Worm (Caenorhabditis elegans) whole organism, early embryonic: Measurements from ENCODE around the gene T27E7.5.

ENCODE experiments used
- B0310.2 ChIP-seq: sonication (generic microtip); optimal IDR thresholded peaks from 2 replicates; lab custom pipeline; 2016; ENCODE audit warnings: mild to moderate bottlenecking, missing genetic modification characterization, missing compliant biosample characterization
- F13C5.2 ChIP-seq: sonication (generic microtip); optimal IDR thresholded peaks from 2 replicates; lab custom pipeline; 2017; ENCODE audit warnings: mild to moderate bottlenecking, missing genetic modification characterization, inconsistent platforms, missing compliant biosample characterization
- aly-1 ChIP-seq: sonication (generic microtip); optimal IDR thresholded peaks from 2 replicates; lab custom pipeline; 2016; ENCODE audit warnings: missing genetic modification characterization, missing compliant biosample characterization
- ama-1 ChIP-seq: fragments of 150-350 bp; optimal IDR thresholded peaks from 2 replicates; lab custom pipeline; 2014
- ceh-13 ChIP-seq: fragments of 200-800 bp; sonication (Bioruptor generic); optimal IDR thresholded peaks from 2 replicates; lab custom pipeline; 2018; ENCODE audit warnings: mild to moderate bottlenecking, missing genetic modification characterization, missing compliant biosample characterization
- ceh-36 ChIP-seq: sonication (generic microtip); optimal IDR thresholded peaks from 2 replicates; lab custom pipeline; 2016; ENCODE audit warnings: missing genetic modification characterization, inconsistent platforms, missing compliant biosample characterization
- ets-7 ChIP-seq: sonication (generic microtip); optimal IDR thresholded peaks from 2 replicates; lab custom pipeline; 2016; ENCODE audit warnings: missing genotype, missing genetic modification characterization, missing compliant biosample characterization
- flt-1 ChIP-seq: fragments of 200-800 bp; sonication (Bioruptor generic); IDR thresholded peaks from 2 replicates; pipeline ENCODE4 v1.3.6; 2022; ENCODE audit warnings: missing genetic modification characterization, missing compliant biosample characterization
- hmbx-1 ChIP-seq: sonication (generic microtip); optimal IDR thresholded peaks from 2 replicates; lab custom pipeline; 2016; ENCODE audit warnings: mild to moderate bottlenecking, missing genetic modification characterization, missing compliant biosample characterization
- hmg-4 ChIP-seq: fragments of 200-800 bp; sonication (Bioruptor generic); optimal IDR thresholded peaks from 2 replicates; lab custom pipeline; 2018; ENCODE audit warnings: mild to moderate bottlenecking, missing genetic modification characterization, missing compliant biosample characterization
- hnd-1 ChIP-seq: sonication (generic microtip); optimal IDR thresholded peaks from 2 replicates; lab custom pipeline; 2016; ENCODE audit warnings: missing genetic modification characterization, missing compliant biosample characterization
- pes-1 ChIP-seq: fragments of 200-800 bp; sonication (Bioruptor generic); IDR thresholded peaks from 2 replicates; pipeline ENCODE4 v1.3.6; 2022; ENCODE audit warnings: missing genetic modification reagents, missing genetic modification characterization, missing compliant biosample characterization
- scrt-1 ChIP-seq: fragments of 200-800 bp; sonication (Bioruptor generic); IDR thresholded peaks from 2 replicates; pipeline ENCODE4 v1.3.6; 2022; ENCODE audit warnings: missing genetic modification characterization, missing compliant biosample characterization
- sea-1 ChIP-seq: fragments of 200-800 bp; sonication (Bioruptor generic); conservative IDR thresholded peaks from 2 replicates; pipeline ENCODE4 v1.3.6; 2022; ENCODE audit warnings: missing genetic modification characterization, missing compliant biosample characterization
- tbx-11 ChIP-seq: fragments of 200-800 bp; sonication (Bioruptor generic); IDR thresholded peaks from 2 replicates; pipeline ENCODE4 v1.3.6; 2022; ENCODE audit warnings: missing genetic modification characterization, missing compliant biosample characterization
- tbx-37 ChIP-seq: fragments of 200-800 bp; sonication (Bioruptor generic); conservative IDR thresholded peaks from 2 replicates; pipeline ENCODE4 v1.3.6; 2022; ENCODE audit warnings: missing genetic modification reagents, missing genetic modification characterization, missing compliant biosample characterization
- tra-4 ChIP-seq: sonication (generic microtip); optimal IDR thresholded peaks from 2 replicates; lab custom pipeline; 2017; ENCODE audit warnings: missing genetic modification characterization, missing compliant biosample characterization

Gene T27E7.5

ce11 chrIV:14515162-14515561 lies 21.8 kb upstream of the T27E7.5 start:
- no peak for TF ChIP-seq tra-4 (tag; lab: Kevin White, UChicago)
- no peak for TF ChIP-seq sea-1 (GFP tag; lab: Robert Waterston, UW)

ce11 chrIV:14519423-14519822 lies 17.5 kb upstream of the T27E7.5 start, which contains the start of the genes Y57G11A.2 and T27E7.1:
Gene Y57G11A.2, minus strand, starts transcription at chrIV:14519523.
Gene T27E7.1, plus strand, starts transcription at chrIV:14519759.
- no peak for TF ChIP-seq tbx-37
- no peak for TF ChIP-seq ama-1 (lab: Kevin White, UChicago)
- TF ChIP-seq B0310.2 (tag; lab: Kevin White, UChicago): no peak
- no peak for TF ChIP-seq ceh-36 (tag; lab: Kevin White, UChicago)
- TF ChIP-seq ceh-13 (GFP tag; lab: Kevin White, UChicago): no peak

ce11 chrIV:14523568-14523967 lies 13.4 kb upstream of the T27E7.5 start, which contains the start of gene srh-63:
Gene srh-63, plus strand, starts transcription at chrIV:14523868.
- TF ChIP-seq ceh-36 (tag; lab: Kevin White, UChicago): no peak
- no peak for TF ChIP-seq tbx-37
- TF ChIP-seq flt-1 (GFP tag; lab: Robert Waterston, UW): no peak
- no peak for TF ChIP-seq tra-4 (tag; lab: Kevin White, UChicago)
- no peak for TF ChIP-seq aly-1
- no peak for TF ChIP-seq hmbx-1 (tag; lab: Kevin White, UChicago)
- no peak for TF ChIP-seq F13C5.2
- TF ChIP-seq hmg-4 (GFP tag; lab: Kevin White, UChicago): no peak
- no peak for TF ChIP-seq ets-7 (tag; lab: Kevin White, UChicago)
- TF ChIP-seq pes-1 (GFP tag; lab: Robert Waterston, UW): no peak
- TF ChIP-seq B0310.2 (tag; lab: Kevin White, UChicago): no peak
- TF ChIP-seq ama-1 (lab: Kevin White, UChicago): no peak
- no peak for TF ChIP-seq ceh-13 (GFP tag; lab: Kevin White, UChicago)
- TF ChIP-seq sea-1 (GFP tag; lab: Robert Waterston, UW): no peak
- no peak for TF ChIP-seq scrt-1 (GFP tag; lab: Robert Waterston, UW)
- no peak for TF ChIP-seq hnd-1 (tag; lab: Kevin White, UChicago)
- TF ChIP-seq tbx-11 (GFP tag; lab: Robert Waterston, UW): no peak

ce11 chrIV:14528718-14529117 lies 8.2 kb upstream of the T27E7.5 start, which contains the start of gene T27E7.3:
Gene T27E7.3, plus strand, starts transcription at chrIV:14529018.
- TF ChIP-seq ceh-36 (tag; lab: Kevin White, UChicago): no peak

- TF ChIP-seq sea-1 (GFP tag; lab: Robert Waterston, UW): no peak
Observed at ce11 chrIV:14530031-14530430, 6.9 kb upstream of the T27E7.5 start.

- TF ChIP-seq tbx-37 (no peak), hmg-4 (GFP tag; lab: Kevin White, UChicago) (no peak), ama-1 (lab: Kevin White, UChicago) (no peak), tbx-11 (GFP tag; lab: Robert Waterston, UW) (no peak), ceh-13 (GFP tag; lab: Kevin White, UChicago) (no peak), hmbx-1 (tag; lab: Kevin White, UChicago) (no peak), flt-1 (GFP tag; lab: Robert Waterston, UW) (no peak), B0310.2 (tag; lab: Kevin White, UChicago) (no peak), scrt-1 (GFP tag; lab: Robert Waterston, UW) (no peak), ets-7 (tag; lab: Kevin White, UChicago) (no peak), pes-1 (GFP tag; lab: Robert Waterston, UW) (no peak), ceh-36 (tag; lab: Kevin White, UChicago) (no peak)
Observed at ce11 chrIV:14532366-14532765, 4.6 kb upstream of the T27E7.5 start.

ce11 chrIV:14534967-14535366 lies 2.0 kb upstream of the T27E7.5 start, which contains the start of gene T27E7.4:
Gene T27E7.4, minus strand, starts transcription at chrIV:14535067.
- TF ChIP-seq tbx-11 (GFP tag; lab: Robert Waterston, UW): no peak
- no peak for TF ChIP-seq flt-1 (GFP tag; lab: Robert Waterston, UW)
- no peak for TF ChIP-seq ama-1 (lab: Kevin White, UChicago)
- TF ChIP-seq F13C5.2: no peak
- no peak for TF ChIP-seq hmg-4 (GFP tag; lab: Kevin White, UChicago)
- TF ChIP-seq tbx-37: no peak
- TF ChIP-seq ceh-13 (GFP tag; lab: Kevin White, UChicago): no peak
- TF ChIP-seq ets-7 (tag; lab: Kevin White, UChicago): no peak
- TF ChIP-seq hmbx-1 (tag; lab: Kevin White, UChicago): no peak
- TF ChIP-seq hnd-1 (tag; lab: Kevin White, UChicago): no peak
- no peak for TF ChIP-seq aly-1
- TF ChIP-seq B0310.2 (tag; lab: Kevin White, UChicago): no peak
- no peak for TF ChIP-seq ceh-36 (tag; lab: Kevin White, UChicago)
- TF ChIP-seq tra-4 (tag; lab: Kevin White, UChicago): no peak
- TF ChIP-seq pes-1 (GFP tag; lab: Robert Waterston, UW): no peak
- TF ChIP-seq scrt-1 (GFP tag; lab: Robert Waterston, UW): no peak
- no peak for TF ChIP-seq sea-1 (GFP tag; lab: Robert Waterston, UW)

ce11 chrIV:14542517-14542916 lies 5.6 kb downstream of the T27E7.5 start, which contains the start of gene pals-29:
Gene pals-29, minus strand, starts transcription at chrIV:14542617.
- TF ChIP-seq F13C5.2 (no peak), ceh-13 (GFP tag; lab: Kevin White, UChicago) (no peak), sea-1 (GFP tag; lab: Robert Waterston, UW) (no peak), B0310.2 (tag; lab: Kevin White, UChicago) (no peak), aly-1 (no peak), tbx-11 (GFP tag; lab: Robert Waterston, UW) (no peak), ets-7 (tag; lab: Kevin White, UChicago) (no peak), ama-1 (lab: Kevin White, UChicago) (no peak), pes-1 (GFP tag; lab: Robert Waterston, UW) (no peak), tbx-37 (no peak)
